Worm (Caenorhabditis elegans) whole organism, midembryonic: ENCODE data around the gene slcr-46.3.

Experiments used
- flt-1 ChIP-seq: fragments of 200-800 bp; sonication (Bioruptor generic); IDR thresholded peaks from 2 replicates; pipeline ENCODE4 v1.3.6; 2022; ENCODE audit warnings: missing genetic modification characterization, missing compliant biosample characterization
- tab-1 ChIP-seq: fragments of 200-800 bp; sonication (Bioruptor generic); IDR thresholded peaks from 2 replicates; pipeline ENCODE4 v1.3.6; 2022; ENCODE audit warnings: missing genetic modification characterization, missing compliant biosample characterization
- ztf-29 ChIP-seq: fragments of 200-800 bp; sonication (Bioruptor generic); IDR thresholded peaks from 2 replicates; pipeline ENCODE4 v1.3.6; 2022; ENCODE audit warnings: missing genetic modification reagents, missing genetic modification characterization, missing compliant biosample characterization

- TF ChIP-seq tab-1 (GFP tag; lab: Robert Waterston, UW) (no peak), flt-1 (GFP tag; lab: Robert Waterston, UW) (no peak), ztf-29 (GFP tag; lab: Robert Waterston, UW) (no peak)
Observed at ce11 chrV:9696715-9697114, 27.2 kb downstream of the slcr-46.3 start, which contains the start of gene her-1.
